Fruit fly (Drosophila melanogaster): ENCODE measurements around the gene Ir94e.
A peak's percentile ranks its signal among the peaks of the same experiment; 100 is the strongest.

Ir94e gene

DNA sequence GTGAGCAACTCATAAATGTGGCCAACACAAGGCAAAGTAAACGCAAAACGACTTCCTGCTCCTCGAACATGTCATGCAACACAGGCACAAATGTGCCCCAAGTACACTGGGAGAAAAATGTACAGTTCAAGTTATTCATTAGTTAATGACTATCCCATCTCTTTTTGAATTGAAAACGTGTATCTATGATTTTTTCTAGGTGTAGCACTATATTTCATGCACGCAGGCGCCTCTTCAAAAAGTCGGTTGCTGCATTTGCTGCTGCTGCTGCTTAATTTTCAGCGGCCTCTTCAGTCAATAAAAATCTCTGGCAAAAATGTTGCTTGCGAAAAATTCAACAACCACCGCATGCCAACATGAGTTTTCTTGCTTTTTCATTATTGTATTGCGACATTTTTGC, 37.8 kb upstream of the Ir94e start:
- no peak for TF ChIP-seq CG17802 (tag; optimal IDR thresholded peaks at IDR 0.05)
- TF ChIP-seq CG12391 (tag; optimal IDR thresholded peaks at IDR 0.05): no peak
- no peak for TF ChIP-seq ham (GFP tag; IDR thresholded peaks at IDR 0.05)
- TF ChIP-seq CG8944 (GFP tag; optimal IDR thresholded peaks at IDR 0.05): no peak
- TF ChIP-seq HLHmδ (GFP tag; optimal IDR thresholded peaks at IDR 0.05): no peak
- TF ChIP-seq dm (GFP tag; optimal IDR thresholded peaks at IDR 0.05): no peak
- TF ChIP-seq CG15073 (GFP tag; optimal IDR thresholded peaks at IDR 0.05): no peak
- no peak for TF ChIP-seq tap (tag; optimal IDR thresholded peaks at IDR 0.05)
- TF ChIP-seq Drgx (GFP tag; IDR thresholded peaks at IDR 0.05): peak; percentile 38
- no peak for TF ChIP-seq MBD-R2 (GFP tag; IDR thresholded peaks at IDR 0.05)
- TF ChIP-seq gcm2 (GFP tag; optimal IDR thresholded peaks at IDR 0.05): no peak
- peak in 1 of 2 experiments; percentile 5 for TF ChIP-seq bsh (GFP tag; optimal IDR thresholded peaks at IDR 0.05)
- no peak for TF ChIP-seq CG10431 (GFP tag; optimal IDR thresholded peaks at IDR 0.05)
- no peak for TF ChIP-seq Sox102F (GFP tag; optimal IDR thresholded peaks at IDR 0.05)
- TF ChIP-seq HLH54F (GFP tag; optimal IDR thresholded peaks at IDR 0.05): no peak
- TF ChIP-seq Ets65A (GFP tag): peak; percentile 79
- TF ChIP-seq bbx (GFP tag; IDR thresholded peaks at IDR 0.05; ENCODE audit: partially characterized antibody): no peak
- no peak for TF ChIP-seq Sin3A (optimal IDR thresholded peaks at IDR 0.05)
- no peak for TF ChIP-seq CG18599 (GFP tag; optimal IDR thresholded peaks at IDR 0.05)
- TF ChIP-seq CG1832 (GFP tag; optimal IDR thresholded peaks at IDR 0.05): no peak
- no peak for TF ChIP-seq cato (GFP tag; optimal IDR thresholded peaks at IDR 0.05; ENCODE audit: borderline replicate concordance)
- no peak for TF ChIP-seq CG13287 (GFP tag; IDR thresholded peaks at IDR 0.05; ENCODE audit: partially characterized antibody)
- TF ChIP-seq CG16815 (GFP tag; optimal IDR thresholded peaks at IDR 0.05): no peak
- TF ChIP-seq NC2α (GFP tag; optimal IDR thresholded peaks at IDR 0.05): no peak
- no peak for TF ChIP-seq ranshi (GFP tag; IDR thresholded peaks at IDR 0.05)
- TF ChIP-seq corto (GFP tag; optimal IDR thresholded peaks at IDR 0.05): no peak

DNA sequence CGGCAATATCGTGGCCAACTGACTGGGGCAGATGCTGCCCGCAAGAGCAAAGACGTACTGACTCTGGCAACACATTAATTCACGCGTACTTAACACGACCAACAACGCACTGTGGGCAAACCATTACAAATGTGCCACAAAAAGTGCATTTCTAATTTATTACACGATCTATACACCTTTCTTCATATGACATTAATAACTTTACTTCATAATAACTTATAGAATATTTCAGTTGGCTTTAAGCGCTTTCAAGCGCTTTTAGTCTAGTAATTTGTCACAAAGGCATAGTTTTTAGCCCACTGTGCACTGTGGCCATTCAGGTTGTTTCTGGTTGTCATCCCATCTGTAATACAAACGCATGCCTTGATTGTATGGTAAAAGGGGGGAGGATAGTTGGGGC, 37.1 kb upstream of the Ir94e start:
- TF ChIP-seq CG1529 (GFP tag; optimal IDR thresholded peaks at IDR 0.05) (no peak), row (GFP tag; IDR thresholded peaks at IDR 0.05) (peak; percentile 50; the same call in 2 of the 3 replicates), sens (GFP tag) (peak; percentile 63), Max (GFP tag; optimal IDR thresholded peaks at IDR 0.05) (no peak), E2f1 (GFP tag; IDR thresholded peaks at IDR 0.05) (no peak), CG11504 (tag; optimal IDR thresholded peaks at IDR 0.05) (peak; percentile 19), Drgx (GFP tag; IDR thresholded peaks at IDR 0.05) (0 out of 2 replicates have a peak, but pooled peaks have one; percentile 23), CG34422 (GFP tag; IDR thresholded peaks at IDR 0.05) (0 out of 3 replicates have a peak, but pooled peaks have one; percentile 17), gem (tag; optimal IDR thresholded peaks at IDR 0.05) (peak; percentile 7)

DNA sequence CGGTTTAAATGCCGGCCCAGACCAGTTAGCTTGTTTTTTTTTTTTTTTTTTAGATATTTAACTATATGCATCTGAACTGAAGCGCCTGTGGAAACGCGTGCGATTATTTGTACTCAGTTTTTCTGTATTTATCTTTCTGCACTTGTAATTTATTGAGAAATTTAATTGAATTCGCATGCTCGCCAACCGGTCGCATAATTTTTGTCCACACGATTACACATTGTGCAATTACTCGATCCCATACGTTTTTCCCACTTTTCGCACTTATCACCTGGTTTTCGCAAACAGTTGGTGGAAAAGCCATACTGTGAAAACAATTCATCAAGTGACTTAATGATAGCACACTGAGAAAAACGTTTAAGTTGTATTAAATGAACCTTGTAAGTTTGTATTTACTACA, 32.7 kb upstream of the Ir94e start, which contains the start of gene CG42827:
TSS of gene CG42827 (plus strand) at position 301 of the 400 bp plus-strand sequence.
- TF ChIP-seq Rfx (GFP tag; IDR thresholded peaks at IDR 0.05): no peak
- TF ChIP-seq CG4424 (GFP tag; optimal IDR thresholded peaks at IDR 0.05): no peak

- TF ChIP-seq B-H2 (GFP tag; optimal IDR thresholded peaks at IDR 0.05) (no peak), bcd (GFP tag; optimal IDR thresholded peaks at IDR 0.05) (no peak), Trl (optimal IDR thresholded peaks at IDR 0.05) (no peak), Trl (GFP tag; optimal IDR thresholded peaks at IDR 0.05) (no peak), Eip74EF (GFP tag; optimal IDR thresholded peaks at IDR 0.05) (no peak), CG15073 (GFP tag; optimal IDR thresholded peaks at IDR 0.05) (no peak), lola (GFP tag; optimal IDR thresholded peaks at IDR 0.05) (no peak), CG14710 (tag; optimal IDR thresholded peaks at IDR 0.05) (no peak), hb (GFP tag; IDR thresholded peaks at IDR 0.05; ENCODE audit: partially characterized antibody) (no peak), CG4404 (GFP tag; IDR thresholded peaks at IDR 0.05) (no peak), D19A (tag; optimal IDR thresholded peaks at IDR 0.05) (no peak), Hmx (GFP tag; optimal IDR thresholded peaks at IDR 0.05) (no peak), CG1792 (GFP tag; optimal IDR thresholded peaks at IDR 0.05) (no peak), tup (GFP tag; optimal IDR thresholded peaks at IDR 0.05) (no peak)
Observed at dm6 chr3R:23373403-23373802, 31.9 kb upstream of the Ir94e start, which contains the start of gene CG42828. Gene CG42828 (plus strand): TSS chr3R:23373703.

Data from whole organism, embryonic.